Fruit fly (Drosophila melanogaster): Measurements from ENCODE around the gene CG12541.

The CG12541 gene

dm6 chrX:6985980-6986827 lies 79.6 kb downstream of the CG12541 start, which contains the start of gene bou (continued):
- TF ChIP-seq lilli (GFP tag; optimal IDR thresholded peaks at IDR 0.05) (no peak), CG11247 (GFP tag; IDR thresholded peaks at IDR 0.05) (no peak), bbx (GFP tag; IDR thresholded peaks at IDR 0.05; ENCODE audit: partially characterized antibody) (no peak), chinmo (GFP tag; IDR thresholded peaks at IDR 0.05; ENCODE audit: partially characterized antibody) (0 out of 4 replicates have a peak, but pooled peaks have one; percentile 21), Ravus (GFP tag; IDR thresholded peaks at IDR 0.05) (no peak), CG12659 (GFP tag; optimal IDR thresholded peaks at IDR 0.05) (no peak), sr (GFP tag; IDR thresholded peaks at IDR 0.05) (no peak), bigmax (GFP tag; optimal IDR thresholded peaks at IDR 0.05) (no peak), Hmr (GFP tag; optimal IDR thresholded peaks at IDR 0.05) (no peak), Sin3A (optimal IDR thresholded peaks at IDR 0.05) (no peak), Six4 (GFP tag; optimal IDR thresholded peaks at IDR 0.05) (no peak), amos (GFP tag; IDR thresholded peaks at IDR 0.05; ENCODE audit: partially characterized antibody) (no peak), CG31224 (GFP tag; IDR thresholded peaks at IDR 0.05) (no peak), onecut (GFP tag; IDR thresholded peaks at IDR 0.05) (no peak), B-H2 (GFP tag; optimal IDR thresholded peaks at IDR 0.05) (no peak), CG12155 (GFP tag; optimal IDR thresholded peaks at IDR 0.05) (peak; percentile 30), CG16863 (GFP tag; optimal IDR thresholded peaks at IDR 0.05) (no peak), sna (GFP tag; IDR thresholded peaks at IDR 0.05; ENCODE audit: partially characterized antibody) (no peak), CG6791 (GFP tag; IDR thresholded peaks at IDR 0.05; ENCODE audit: partially characterized antibody) (no peak), CG3065 (GFP tag; optimal IDR thresholded peaks at IDR 0.05) (no peak), kni (GFP tag; optimal IDR thresholded peaks at IDR 0.05) (peak; percentile 74), esg (GFP tag; conservative IDR thresholded peaks at IDR 0.05) (no peak), Pdp1 (GFP tag; optimal IDR thresholded peaks at IDR 0.05) (peak in 1 of 2 experiments; percentile 72), CG12391 (tag; optimal IDR thresholded peaks at IDR 0.05) (no peak), CG2120 (GFP tag; optimal IDR thresholded peaks at IDR 0.05) (no peak), gcm2 (GFP tag; optimal IDR thresholded peaks at IDR 0.05) (no peak), CG10462 (GFP tag; optimal IDR thresholded peaks at IDR 0.05) (no peak), ara (GFP tag; IDR thresholded peaks at IDR 0.05) (0 out of 2 replicates have a peak, but pooled peaks have one; percentile 27), CG34224 (GFP tag; IDR thresholded peaks at IDR 0.05; ENCODE audit: partially characterized antibody) (no peak), CG33213 (GFP tag; optimal IDR thresholded peaks at IDR 0.05) (no peak), HmgD (GFP tag; optimal IDR thresholded peaks at IDR 0.05) (peak; percentile 17), ewg (GFP tag; optimal IDR thresholded peaks at IDR 0.05) (no peak), CG7928 (GFP tag; optimal IDR thresholded peaks at IDR 0.05) (no peak), Stat92E (GFP tag; optimal IDR thresholded peaks at IDR 0.05) (no peak), CG2129 (GFP tag; IDR thresholded peaks at IDR 0.05; ENCODE audit: partially characterized antibody) (no peak), Aef1 (GFP tag; IDR thresholded peaks at IDR 0.05) (no peak), CG7357 (GFP tag; IDR thresholded peaks at IDR 0.05) (no peak), CG34422 (GFP tag; IDR thresholded peaks at IDR 0.05) (0 out of 3 replicates have a peak, but pooled peaks have one; percentile 7), Xbp1 (GFP tag; optimal IDR thresholded peaks at IDR 0.05) (no peak), p53 (GFP tag; optimal IDR thresholded peaks at IDR 0.05) (no peak), Lpt (GFP tag; optimal IDR thresholded peaks at IDR 0.05) (no peak), CG13424 (tag; optimal IDR thresholded peaks at IDR 0.05) (no peak), CG8290 (GFP tag; optimal IDR thresholded peaks at IDR 0.05) (no peak), CG8290 (tag; optimal IDR thresholded peaks at IDR 0.05) (peak in 1 of 2 experiments; percentile 18), row (GFP tag; IDR thresholded peaks at IDR 0.05) (0 out of 3 replicates have a peak, but pooled peaks have one; percentile 34), exex (tag; optimal IDR thresholded peaks at IDR 0.05) (no peak), Taf1 (GFP tag; IDR thresholded peaks at IDR 0.05) (no peak), en (GFP tag; optimal IDR thresholded peaks at IDR 0.05) (no peak), Hey (tag; optimal IDR thresholded peaks at IDR 0.05) (no peak)

Measured in whole organism, embryonic.